Fruit fly (Drosophila melanogaster) whole organism, embryonic: ENCODE data around the gene CG7903.

ENCODE experiments used
- Atf6 ChIP-seq: fragments of 200-800 bp; sonication (Bioruptor generic); IDR thresholded peaks from 2 replicates; pipeline ENCODE4 v1.3.6; 2022; ENCODE audit warnings: missing biosample characterization, missing genetic modification characterization
- CG12659 ChIP-seq: fragments of 200-800 bp; sonication (Bioruptor generic); optimal IDR thresholded peaks from 3 replicates; lab custom pipeline; 2017; ENCODE audit warnings: mild to moderate bottlenecking, missing biosample characterization, missing genetic modification reagents, missing genetic modification characterization
- CG14860 ChIP-seq: fragments of 200-800 bp; sonication (Bioruptor generic); IDR thresholded peaks from 3 replicates; pipeline ENCODE4 v1.3.6; 2022; ENCODE audit warnings: missing biosample characterization, missing genetic modification characterization; ENCODE audit not compliant: partially characterized antibody
- CG14965 ChIP-seq: fragments of 200-800 bp; sonication (Bioruptor generic); optimal IDR thresholded peaks from 2 replicates; lab custom pipeline; 2016; ENCODE audit warnings: missing biosample characterization, missing genetic modification characterization, borderline replicate concordance
- CG15073 ChIP-seq: fragments of 200-800 bp; sonication (Bioruptor generic); optimal IDR thresholded peaks from 2 replicates; lab custom pipeline; 2016; ENCODE audit warnings: missing biosample characterization, missing genetic modification characterization
- CG17568 ChIP-seq: fragments of 200-800 bp; sonication (Bioruptor generic); optimal IDR thresholded peaks from 2 replicates; lab custom pipeline; 2018; ENCODE audit warnings: missing biosample characterization, mild to moderate bottlenecking, missing genetic modification characterization, moderate library complexity
- CG17912 ChIP-seq: fragments of 200-800 bp; sonication (Bioruptor generic); optimal IDR thresholded peaks from 2 replicates; lab custom pipeline; 2018; ENCODE audit warnings: missing biosample characterization, mild to moderate bottlenecking, missing genetic modification characterization
- CG2875 ChIP-seq: fragments of 200-800 bp; sonication (Bioruptor generic); optimal IDR thresholded peaks from 2 replicates; lab custom pipeline; 2017; ENCODE audit warnings: missing biosample characterization, mild to moderate bottlenecking, missing genetic modification characterization, missing genetic modification reagents
- CG3163 ChIP-seq: fragments of 200-800 bp; sonication (Bioruptor generic); optimal IDR thresholded peaks from 3 replicates; lab custom pipeline; 2016; ENCODE audit warnings: missing biosample characterization, missing genetic modification characterization
- CG32532 ChIP-seq: fragments of 200-800 bp; sonication (Bioruptor generic); IDR thresholded peaks from 2 replicates; pipeline ENCODE4 v1.3.6; 2022; ENCODE audit warnings: missing biosample characterization, missing genetic modification characterization
- CG34422 ChIP-seq: fragments of 200-800 bp; sonication (Bioruptor generic); IDR thresholded peaks from 3 replicates; pipeline ENCODE4 v1.3.6; 2022; ENCODE audit warnings: missing biosample characterization, missing genetic modification characterization
- CG3726 ChIP-seq: fragments of 200-800 bp; sonication (Bioruptor generic); IDR thresholded peaks from 3 replicates; pipeline ENCODE4, ENCODE4 v1.3.6; 2022; ENCODE audit warnings: missing biosample characterization, missing genetic modification characterization
- CG4707 ChIP-seq: fragments of 200-800 bp; sonication (Bioruptor generic); optimal IDR thresholded peaks from 2 replicates; lab custom pipeline; 2018; ENCODE audit warnings: missing biosample characterization, mild to moderate bottlenecking, missing genetic modification characterization, moderate library complexity
- CG4854 ChIP-seq: fragments of 200-800 bp; sonication (Bioruptor generic); optimal IDR thresholded peaks from 2 replicates; lab custom pipeline; 2016; ENCODE audit warnings: missing biosample characterization, missing genetic modification characterization, inconsistent platforms
- CG5180 ChIP-seq: fragments of 200-800 bp; sonication (Bioruptor generic); optimal IDR thresholded peaks from 3 replicates; lab custom pipeline; 2017; ENCODE audit warnings: missing biosample characterization, missing genetic modification characterization, mild to moderate bottlenecking, moderate library complexity, missing genetic modification reagents
- CG5953 ChIP-seq: fragments of 200-800 bp; sonication (Bioruptor generic); IDR thresholded peaks from 2 replicates; pipeline ENCODE4 v1.3.6; 2022; ENCODE audit warnings: missing biosample characterization, missing genetic modification characterization
- CG6175 ChIP-seq: fragments of 200-800 bp; sonication (Bioruptor generic); IDR thresholded peaks from 3 replicates; pipeline ENCODE4 v1.3.6; 2022; ENCODE audit warnings: missing biosample characterization, missing genetic modification characterization
- CG6854 ChIP-seq: fragments of 200-800 bp; sonication (Bioruptor generic); optimal IDR thresholded peaks from 3 replicates; lab custom pipeline; 2017; ENCODE audit warnings: missing biosample characterization, mild to moderate bottlenecking, missing genetic modification characterization
- CG8281 ChIP-seq: fragments of 200-800 bp; sonication (Bioruptor generic); optimal IDR thresholded peaks from 2 replicates; lab custom pipeline; 2018; ENCODE audit warnings: missing biosample characterization, mild to moderate bottlenecking, missing genetic modification characterization, moderate library complexity
- CG9215 ChIP-seq: fragments of 200-800 bp; sonication (Bioruptor generic); IDR thresholded peaks from 2 replicates; pipeline ENCODE4 v1.3.6; 2022; ENCODE audit warnings: missing biosample characterization, missing genetic modification characterization
- CG9437 ChIP-seq: fragments of 200-800 bp; sonication (Bioruptor generic); optimal IDR thresholded peaks from 2 replicates; lab custom pipeline; 2018; ENCODE audit warnings: missing biosample characterization, mild to moderate bottlenecking, missing genetic modification characterization
- Dbx ChIP-seq: fragments of 200-800 bp; sonication (Bioruptor generic); IDR thresholded peaks from 3 replicates; pipeline ENCODE4 v1.3.6; 2022; ENCODE audit warnings: missing biosample characterization, missing genetic modification characterization
- Gug ChIP-seq: fragments of 200-800 bp; sonication (Bioruptor generic); IDR thresholded peaks from 4 replicates; pipeline ENCODE4 v1.3.6; 2022; ENCODE audit warnings: missing biosample characterization, missing genetic modification characterization
- Hr3 ChIP-seq: fragments of 200-800 bp; sonication (Bioruptor generic); optimal IDR thresholded peaks from 3 replicates; lab custom pipeline; 2016; ENCODE audit warnings: missing biosample characterization, missing genetic modification characterization
- Lhr ChIP-seq: fragments of 200-800 bp; sonication (Bioruptor generic); optimal IDR thresholded peaks from 3 replicates; lab custom pipeline; 2017; ENCODE audit warnings: mild to moderate bottlenecking, missing biosample characterization, missing genetic modification reagents, missing genetic modification characterization
- MBD-R2 ChIP-seq: fragments of 200-800 bp; sonication (Bioruptor generic); IDR thresholded peaks from 2 replicates; pipeline ENCODE4 v1.3.6; 2022; ENCODE audit warnings: missing biosample characterization, missing genetic modification characterization
- Max ChIP-seq: fragments of 200-800 bp; sonication (Bioruptor generic); optimal IDR thresholded peaks from 2 replicates; lab custom pipeline; 2016; ENCODE audit warnings: missing biosample characterization, mild to moderate bottlenecking, missing genetic modification characterization
- Mrtf ChIP-seq: fragments of 200-800 bp; sonication (Bioruptor generic); IDR thresholded peaks from 3 replicates; pipeline ENCODE4 v1.3.6; 2022; ENCODE audit warnings: missing biosample characterization, missing genetic modification characterization
- Nf-YA ChIP-seq: fragments of 200-800 bp; sonication (Bioruptor generic); IDR thresholded peaks from 2 replicates; pipeline ENCODE4 v1.3.6; 2022; ENCODE audit warnings: missing biosample characterization, missing genetic modification characterization
- Ptx1 ChIP-seq: fragments of 200-800 bp; sonication (Bioruptor generic); IDR thresholded peaks from 2 replicates; pipeline ENCODE4 v1.3.6; 2022; ENCODE audit warnings: missing biosample characterization, missing genetic modification characterization
- Ravus ChIP-seq: fragments of 200-800 bp; sonication (Bioruptor generic); IDR thresholded peaks from 2 replicates; pipeline ENCODE4 v1.3.6; 2022; ENCODE audit warnings: missing biosample characterization, missing genetic modification characterization
- Sox102F ChIP-seq: fragments of 200-800 bp; sonication (Bioruptor generic); optimal IDR thresholded peaks from 2 replicates; lab custom pipeline; 2018; ENCODE audit warnings: missing biosample characterization, mild to moderate bottlenecking, missing genetic modification characterization, moderate library complexity
- Tbp ChIP-seq: fragments of >200 bp; optimal IDR thresholded peaks from 2 replicates; lab custom pipeline; 2018; ENCODE audit warnings: missing biosample characterization, missing genetic modification characterization
- al ChIP-seq: fragments of 200-800 bp; sonication (Bioruptor generic); IDR thresholded peaks from 2 replicates; pipeline ENCODE4 v1.3.6; 2022; ENCODE audit warnings: missing biosample characterization, missing genetic modification characterization
- cg ChIP-seq: fragments of 200-800 bp; sonication (Bioruptor generic); optimal IDR thresholded peaks from 3 replicates; lab custom pipeline; 2019; ENCODE audit warnings: missing biosample characterization, mild to moderate bottlenecking, missing genetic modification characterization, moderate library complexity
- dm ChIP-seq: fragments of 200-800 bp; sonication (Bioruptor generic); optimal IDR thresholded peaks from 3 replicates; lab custom pipeline; 2016; ENCODE audit warnings: missing biosample characterization, missing genetic modification characterization
- fu2 ChIP-seq: fragments of 200-800 bp; sonication (Bioruptor generic); optimal IDR thresholded peaks from 2 replicates; lab custom pipeline; 2016; ENCODE audit warnings: missing biosample characterization, missing genetic modification characterization
- hbn ChIP-seq: fragments of 200-800 bp; sonication (Bioruptor generic); IDR thresholded peaks from 2 replicates; pipeline ENCODE4 v1.3.6; 2022; ENCODE audit warnings: missing biosample characterization, missing genetic modification characterization; ENCODE audit not compliant: partially characterized antibody
- jumu ChIP-seq: fragments of 200-800 bp; sonication (Bioruptor generic); optimal IDR thresholded peaks from 3 replicates; lab custom pipeline; 2016; ENCODE audit warnings: missing biosample characterization, missing genetic modification characterization
- kni ChIP-seq: fragments of 200-800 bp; sonication (Bioruptor generic); optimal IDR thresholded peaks from 3 replicates; lab custom pipeline; 2017; ENCODE audit warnings: mild to moderate bottlenecking, missing biosample characterization, missing genetic modification reagents, missing genetic modification characterization
- lmd ChIP-seq: fragments of 200-800 bp; sonication (Bioruptor generic); IDR thresholded peaks from 2 replicates; pipeline ENCODE4 v1.3.6; 2022; ENCODE audit warnings: missing biosample characterization, missing genetic modification characterization
- nom ChIP-seq: fragments of 200-800 bp; sonication (Bioruptor generic); optimal IDR thresholded peaks from 2 replicates; lab custom pipeline; 2017; ENCODE audit warnings: missing biosample characterization, missing genetic modification characterization, mild to moderate bottlenecking, moderate library complexity, missing genetic modification reagents
- pan ChIP-seq, 4 experiments: fragments of >200 bp in 3 of 4; fragments of 200-800 bp in 1 of 4; sonication (Bioruptor generic) in 1 of 4; optimal IDR thresholded peaks in 3 of 4; IDR thresholded peaks in 1 of 4; 2 replicates each; pipeline versions ENCODE4 v1.3.6 to Lab custom; 2017 to 2022; ENCODE audit warnings: missing biosample characterization in 2 of 4, missing genetic modification characterization in 2 of 4, mixed read lengths in 1 of 4
- pfk ChIP-seq: fragments of 200-800 bp; sonication (Bioruptor generic); optimal IDR thresholded peaks from 2 replicates; lab custom pipeline; 2018; ENCODE audit warnings: missing biosample characterization, mild to moderate bottlenecking, missing genetic modification characterization, moderate library complexity
- pho ChIP-seq: fragments of 200-800 bp; sonication (Bioruptor generic); optimal IDR thresholded peaks from 2 replicates; lab custom pipeline; 2016; ENCODE audit warnings: missing biosample characterization, missing genetic modification characterization
- salm ChIP-seq: fragments of 200-800 bp; sonication (Bioruptor generic); optimal IDR thresholded peaks from 2 replicates; lab custom pipeline; 2018; ENCODE audit warnings: missing biosample characterization, mild to moderate bottlenecking, missing genetic modification characterization
- slou ChIP-seq: fragments of 200-800 bp; sonication (Bioruptor generic); optimal IDR thresholded peaks from 3 replicates; lab custom pipeline; 2016; ENCODE audit warnings: missing biosample characterization, missing genetic modification characterization
- tll ChIP-seq, 2 experiments: fragments of 200-800 bp in 1 of 2; fragments of >200 bp in 1 of 2; sonication (Bioruptor generic) in 1 of 2; optimal IDR thresholded peaks; 2 replicates each; lab custom pipeline; 2017 to 2019; ENCODE audit warnings: missing biosample characterization in 2 of 2, missing genetic modification characterization in 2 of 2, mild to moderate bottlenecking in 1 of 2, moderate library complexity in 1 of 2
- trh ChIP-seq: fragments of 200-800 bp; sonication (Bioruptor generic); optimal IDR thresholded peaks from 2 replicates; lab custom pipeline; 2016; ENCODE audit warnings: missing biosample characterization, missing genetic modification characterization
- wor ChIP-seq: fragments of 200-800 bp; sonication (Bioruptor generic); IDR thresholded peaks from 2 replicates; pipeline ENCODE4 v1.3.6; 2022; ENCODE audit warnings: missing biosample characterization, missing genetic modification characterization
- z ChIP-seq: fragments of 200-800 bp; sonication (Bioruptor generic); IDR thresholded peaks from 3 replicates; pipeline ENCODE4 v1.3.6; 2022; ENCODE audit warnings: missing biosample characterization, missing genetic modification characterization

CG7903 gene

dm6 chr3R:30004648-30005047 is 9.6 kb upstream of the CG7903 start, which contains the start of the genes Nlp and Nph (continued):
- TF ChIP-seq CG17912 (GFP tag; lab: Kevin White, UChicago): no peak
- TF ChIP-seq dm (GFP tag; lab: Kevin White, UChicago): peak; percentile 89
- TF ChIP-seq nom (GFP tag; lab: Kevin White, UChicago): no peak
- TF ChIP-seq CG3163: no peak
- TF ChIP-seq Gug (GFP tag; lab: Robert Waterston, UW): no peak; the same call in 3 of the 4 replicates
- TF ChIP-seq Dbx (GFP tag; lab: Robert Waterston, UW): 0 out of 3 replicates have a peak, but pooled peaks have one; percentile 36
- no peak for TF ChIP-seq CG9437 (GFP tag; lab: Kevin White, UChicago)
- no peak for TF ChIP-seq CG6175 (GFP tag; lab: Robert Waterston, UW)
- TF ChIP-seq CG6854 (GFP tag; lab: Kevin White, UChicago): no peak
- no peak for TF ChIP-seq Sox102F (GFP tag; lab: Kevin White, UChicago)
- TF ChIP-seq Atf6 (GFP tag; lab: Robert Waterston, UW): no peak
- peak; percentile 43; the same call in 1 of the 2 replicates for TF ChIP-seq CG32532 (GFP tag; lab: Robert Waterston, UW)
- TF ChIP-seq tll (GFP tag; optimal IDR thresholded peaks at IDR 0.05; lab: Kevin White, UChicago): no peak
- TF ChIP-seq pan (optimal IDR thresholded peaks at IDR 0.05; lab: Kevin White, UChicago): no peak
- no peak for TF ChIP-seq pan (GFP tag; optimal IDR thresholded peaks at IDR 0.05 in 1 of 2, IDR thresholded peaks at IDR 0.05 in 1 of 2)
- no peak for TF ChIP-seq lmd (GFP tag; lab: Robert Waterston, UW)
- peak; percentile 87 for TF ChIP-seq Max (GFP tag; lab: Kevin White, UChicago)
- no peak for TF ChIP-seq CG17568 (GFP tag; lab: Kevin White, UChicago)
- no peak for TF ChIP-seq Lhr
- TF ChIP-seq trh: no peak
- no peak for TF ChIP-seq CG15073 (GFP tag; lab: Kevin White, UChicago)
- TF ChIP-seq CG34422 (GFP tag; lab: Robert Waterston, UW): peak; percentile 51; the same call in 1 of the 3 replicates
- TF ChIP-seq CG14860 (GFP tag; lab: Robert Waterston, UW): peak; percentile 81
- TF ChIP-seq CG4707 (GFP tag; lab: Kevin White, UChicago): no peak
- TF ChIP-seq slou: no peak
- no peak for TF ChIP-seq Mrtf (GFP tag; lab: Robert Waterston, UW)
- no peak; the same call in none of the 2 replicates for TF ChIP-seq MBD-R2 (GFP tag; lab: Robert Waterston, UW)
- TF ChIP-seq z: no peak
- TF ChIP-seq CG3726: no peak
- TF ChIP-seq CG8281 (tag; lab: Kevin White, UChicago): no peak
- TF ChIP-seq salm (tag; lab: Kevin White, UChicago): no peak
- TF ChIP-seq Nf-YA (GFP tag; lab: Robert Waterston, UW): no peak
- TF ChIP-seq pfk: no peak
- peak; percentile 64 for TF ChIP-seq Tbp (GFP tag; lab: Kevin White, UChicago)
- TF ChIP-seq al (GFP tag; lab: Robert Waterston, UW): no peak
- no peak for TF ChIP-seq CG14965 (GFP tag; lab: Kevin White, UChicago)
- TF ChIP-seq hbn (GFP tag; lab: Robert Waterston, UW): peak; percentile 88
- no peak for TF ChIP-seq kni (GFP tag; lab: Kevin White, UChicago)
- no peak for TF ChIP-seq CG4854 (GFP tag; lab: Kevin White, UChicago)
- no peak for TF ChIP-seq CG2875
- no peak for TF ChIP-seq CG5180 (GFP tag; lab: Kevin White, UChicago)
- no peak for TF ChIP-seq pho (GFP tag; lab: Kevin White, UChicago)
- no peak for TF ChIP-seq jumu (GFP tag; lab: Kevin White, UChicago)
- TF ChIP-seq Hr3 (GFP tag; lab: Kevin White, UChicago): no peak
- no peak for TF ChIP-seq wor (GFP tag; lab: Robert Waterston, UW)
- no peak for TF ChIP-seq Ravus
- TF ChIP-seq cg: no peak
- TF ChIP-seq CG9215 (GFP tag; lab: Robert Waterston, UW): no peak
- TF ChIP-seq Ptx1: no peak
- no peak for TF ChIP-seq CG5953 (GFP tag; lab: Robert Waterston, UW)
- peak; percentile 65 for TF ChIP-seq CG12659 (GFP tag; lab: Kevin White, UChicago)
- no peak for TF ChIP-seq fu2 (GFP tag; lab: Kevin White, UChicago)
